Fruit fly (Drosophila melanogaster) whole organism, embryonic: Measurements from ENCODE around the gene CG15764.

Experiments
- CG12942 ChIP-seq: fragments of 200-800 bp; sonication (Bioruptor generic); optimal IDR thresholded peaks from 3 replicates; lab custom pipeline; 2016; ENCODE audit warnings: missing biosample characterization, missing genetic modification characterization
- CG13287 ChIP-seq: fragments of 200-800 bp; sonication (Bioruptor generic); IDR thresholded peaks from 2 replicates; pipeline ENCODE4 v1.3.6; 2022; ENCODE audit warnings: missing biosample characterization, missing genetic modification characterization; ENCODE audit not compliant: partially characterized antibody
- CG1602 ChIP-seq: fragments of 200-800 bp; sonication (Bioruptor generic); optimal IDR thresholded peaks from 3 replicates; lab custom pipeline; 2016; ENCODE audit warnings: missing biosample characterization, missing genetic modification characterization
- CG17359 ChIP-seq: fragments of 200-800 bp; sonication (Bioruptor generic); optimal IDR thresholded peaks from 3 replicates; lab custom pipeline; 2018; ENCODE audit warnings: missing biosample characterization, mild to moderate bottlenecking, missing genetic modification characterization, moderate library complexity
- CG17385 ChIP-seq: fragments of 200-800 bp; sonication (Bioruptor generic); optimal IDR thresholded peaks from 3 replicates; lab custom pipeline; 2018; ENCODE audit warnings: missing biosample characterization, mild to moderate bottlenecking, missing genetic modification characterization
- CG17829 ChIP-seq: fragments of 200-800 bp; optimal IDR thresholded peaks from 2 replicates; lab custom pipeline; 2019; ENCODE audit warnings: missing biosample characterization, mild to moderate bottlenecking, missing genetic modification characterization, moderate library complexity
- CG18619 ChIP-seq: fragments of 200-800 bp; sonication (Bioruptor generic); optimal IDR thresholded peaks from 3 replicates; lab custom pipeline; 2017; ENCODE audit warnings: missing biosample characterization, mild to moderate bottlenecking, missing genetic modification characterization
- CG18764 ChIP-seq: fragments of 200-800 bp; sonication (Bioruptor generic); optimal IDR thresholded peaks from 3 replicates; lab custom pipeline; 2016; ENCODE audit warnings: missing biosample characterization, missing genetic modification characterization
- CG3407 ChIP-seq: fragments of 200-800 bp; sonication (Bioruptor generic); optimal IDR thresholded peaks from 2 replicates; lab custom pipeline; 2018; ENCODE audit warnings: missing biosample characterization, mild to moderate bottlenecking, missing genetic modification characterization
- CG34422 ChIP-seq: fragments of 200-800 bp; sonication (Bioruptor generic); IDR thresholded peaks from 3 replicates; pipeline ENCODE4 v1.3.6; 2022; ENCODE audit warnings: missing biosample characterization, missing genetic modification characterization
- CG43689 ChIP-seq: fragments of 200-800 bp; sonication (Bioruptor generic); IDR thresholded peaks from 2 replicates; pipeline ENCODE4 v1.3.6; 2022; ENCODE audit warnings: missing biosample characterization, missing genetic modification characterization
- CG6689 ChIP-seq: fragments of 200-800 bp; sonication (Bioruptor generic); IDR thresholded peaks from 2 replicates; pipeline ENCODE4 v1.3.6; 2022; ENCODE audit warnings: missing biosample characterization, missing genetic modification characterization
- CG7556 ChIP-seq: fragments of 200-800 bp; sonication (Bioruptor generic); optimal IDR thresholded peaks from 2 replicates; lab custom pipeline; 2017; ENCODE audit warnings: missing biosample characterization, mild to moderate bottlenecking, missing genetic modification characterization
- CG7786 ChIP-seq: fragments of 200-800 bp; sonication (Bioruptor generic); optimal IDR thresholded peaks from 2 replicates; lab custom pipeline; 2016; ENCODE audit warnings: missing biosample characterization, missing genetic modification characterization
- CG9932 ChIP-seq: fragments of 200-800 bp; sonication (Bioruptor generic); IDR thresholded peaks from 2 replicates; pipeline ENCODE4 v1.3.6; 2022; ENCODE audit warnings: missing biosample characterization, missing genetic modification characterization
- CoRest ChIP-seq: fragments of 200-800 bp; sonication (Bioruptor generic); optimal IDR thresholded peaks from 3 replicates; lab custom pipeline; 2018; ENCODE audit warnings: missing biosample characterization, mild to moderate bottlenecking, missing genetic modification characterization, moderate library complexity
- Dll ChIP-seq: fragments of 200-800 bp; sonication (Bioruptor generic); IDR thresholded peaks from 4 replicates; pipeline ENCODE4 v1.3.6; 2022; ENCODE audit warnings: missing biosample characterization, missing genetic modification characterization; ENCODE audit not compliant: partially characterized antibody
- Doc3 ChIP-seq: fragments of 200-800 bp; sonication (Bioruptor generic); IDR thresholded peaks from 3 replicates; pipeline ENCODE4 v1.3.6; 2022; ENCODE audit warnings: missing biosample characterization, missing genetic modification characterization; ENCODE audit not compliant: partially characterized antibody
- E2f1 ChIP-seq: fragments of 200-800 bp; sonication (Bioruptor generic); IDR thresholded peaks from 2 replicates; pipeline ENCODE4 v1.3.6; 2022; ENCODE audit warnings: missing biosample characterization, missing genetic modification characterization
- Fer1 ChIP-seq: fragments of 200-800 bp; sonication (Bioruptor generic); optimal IDR thresholded peaks from 2 replicates; lab custom pipeline; 2017; ENCODE audit warnings: missing biosample characterization, mild to moderate bottlenecking, missing genetic modification characterization
- Fer3 ChIP-seq: fragments of 200-800 bp; sonication (Bioruptor generic); optimal IDR thresholded peaks from 2 replicates; lab custom pipeline; 2018; ENCODE audit warnings: missing biosample characterization, mild to moderate bottlenecking, missing genetic modification characterization, moderate library complexity
- H2.0 ChIP-seq: fragments of 200-800 bp; sonication (Bioruptor generic); IDR thresholded peaks from 2 replicates; pipeline ENCODE4 v1.3.6; 2022; ENCODE audit warnings: missing biosample characterization, missing genetic modification characterization
- NC2β ChIP-seq: fragments of 200-800 bp; sonication (Bioruptor generic); optimal IDR thresholded peaks from 2 replicates; lab custom pipeline; 2016; ENCODE audit warnings: missing biosample characterization, missing genetic modification characterization
- al ChIP-seq: fragments of 200-800 bp; sonication (Bioruptor generic); IDR thresholded peaks from 2 replicates; pipeline ENCODE4 v1.3.6; 2022; ENCODE audit warnings: missing biosample characterization, missing genetic modification characterization
- aop ChIP-seq: fragments of 200-800 bp; sonication (Bioruptor generic); IDR thresholded peaks from 2 replicates; pipeline ENCODE4 v1.3.6; 2022; ENCODE audit warnings: missing biosample characterization, missing genetic modification characterization
- bowl ChIP-seq: fragments of 200-800 bp; sonication (Bioruptor generic); IDR thresholded peaks from 2 replicates; pipeline ENCODE4 v1.3.6; 2022; ENCODE audit warnings: missing biosample characterization, missing genetic modification characterization
- disco-r ChIP-seq: fragments of 200-800 bp; sonication (Bioruptor generic); optimal IDR thresholded peaks from 2 replicates; lab custom pipeline; 2016; ENCODE audit warnings: missing biosample characterization, missing genetic modification characterization
- fd3F ChIP-seq: fragments of 200-800 bp; sonication (Bioruptor generic); optimal IDR thresholded peaks from 2 replicates; lab custom pipeline; 2018; ENCODE audit warnings: missing biosample characterization, mild to moderate bottlenecking, missing genetic modification characterization, moderate library complexity
- ftz-f1 ChIP-seq: fragments of 200-800 bp; sonication (Bioruptor generic); optimal IDR thresholded peaks from 2 replicates; lab custom pipeline; 2016; ENCODE audit warnings: missing biosample characterization, missing genetic modification characterization
- gcm ChIP-seq: fragments of 200-800 bp; sonication (Bioruptor generic); optimal IDR thresholded peaks from 2 replicates; lab custom pipeline; 2019; ENCODE audit warnings: missing biosample characterization, mild to moderate bottlenecking, missing genetic modification characterization, moderate library complexity
- gcm2 ChIP-seq: fragments of 200-800 bp; sonication (Bioruptor generic); optimal IDR thresholded peaks from 2 replicates; lab custom pipeline; 2016; ENCODE audit warnings: missing biosample characterization, missing genetic modification characterization
- gem ChIP-seq: fragments of 200-800 bp; sonication (Bioruptor generic); optimal IDR thresholded peaks from 2 replicates; lab custom pipeline; 2019; ENCODE audit warnings: missing biosample characterization, mild to moderate bottlenecking, missing genetic modification characterization, moderate library complexity
- gsb-n ChIP-seq: fragments of 200-800 bp; sonication (Bioruptor generic); optimal IDR thresholded peaks from 3 replicates; lab custom pipeline; 2018; ENCODE audit warnings: missing biosample characterization, mild to moderate bottlenecking, missing genetic modification characterization
- hb ChIP-seq: fragments of 200-800 bp; sonication (Bioruptor generic); IDR thresholded peaks from 3 replicates; pipeline ENCODE4 v1.3.6; 2022; ENCODE audit warnings: missing biosample characterization, missing genetic modification characterization; ENCODE audit not compliant: partially characterized antibody
- hkb ChIP-seq, 2 experiments: fragments of 200-800 bp in 1 of 2; fragments of >200 bp in 1 of 2; sonication (Bioruptor generic) in 1 of 2; IDR thresholded peaks in 1 of 2; optimal IDR thresholded peaks in 1 of 2; 2 replicates each; pipeline versions ENCODE4 v1.3.6 to Lab custom; 2017 to 2022; ENCODE audit warnings: missing biosample characterization in 1 of 2, missing genetic modification characterization in 1 of 2
- mirr ChIP-seq: fragments of 200-800 bp; sonication (Bioruptor generic); optimal IDR thresholded peaks from 3 replicates; lab custom pipeline; 2018; ENCODE audit warnings: missing biosample characterization, mild to moderate bottlenecking, missing genetic modification characterization
- org-1 ChIP-seq: fragments of 200-800 bp; sonication (Bioruptor generic); optimal IDR thresholded peaks from 2 replicates; lab custom pipeline; 2017; ENCODE audit warnings: missing biosample characterization, missing genetic modification characterization
- peb ChIP-seq: fragments of 200-800 bp; sonication (Bioruptor generic); IDR thresholded peaks from 2 replicates; pipeline ENCODE4 v1.3.6; 2022; ENCODE audit warnings: missing biosample characterization, missing genetic modification characterization
- pho ChIP-seq: fragments of 200-800 bp; sonication (Bioruptor generic); optimal IDR thresholded peaks from 2 replicates; lab custom pipeline; 2016; ENCODE audit warnings: missing biosample characterization, missing genetic modification characterization
- pita ChIP-seq: fragments of 200-800 bp; sonication (Bioruptor generic); optimal IDR thresholded peaks from 2 replicates; lab custom pipeline; 2017; ENCODE audit warnings: missing biosample characterization, mild to moderate bottlenecking, missing genetic modification characterization
- prd ChIP-seq, 3 experiments: fragments of >200 bp in 2 of 3; fragments of 200-800 bp in 1 of 3; sonication (Bioruptor generic) in 1 of 3; optimal IDR thresholded peaks in 2 of 3; IDR thresholded peaks in 1 of 3; 2 replicates in 2 of 3; 3 replicates in 1 of 3; pipeline versions ENCODE4 v1.3.6 to Lab custom; 2017 to 2022; ENCODE audit warnings: missing biosample characterization in 1 of 3, missing genetic modification characterization in 1 of 3
- row ChIP-seq: fragments of 200-800 bp; sonication (Bioruptor generic); IDR thresholded peaks from 3 replicates; pipeline ENCODE4 v1.3.6; 2022; ENCODE audit warnings: missing biosample characterization, missing genetic modification characterization
- slbo ChIP-seq: fragments of 200-800 bp; sonication (Bioruptor generic); IDR thresholded peaks from 2 replicates; pipeline ENCODE4 v1.3.6; 2022; ENCODE audit warnings: missing biosample characterization, missing genetic modification characterization
- ssp ChIP-seq: fragments of 200-800 bp; sonication (Bioruptor generic); IDR thresholded peaks from 2 replicates; pipeline ENCODE4 v1.3.6; 2022; ENCODE audit warnings: missing biosample characterization, missing genetic modification characterization
- stwl ChIP-seq: fragments of 200-800 bp; sonication (Bioruptor generic); optimal IDR thresholded peaks from 3 replicates; lab custom pipeline; 2018; ENCODE audit warnings: missing biosample characterization, mild to moderate bottlenecking, missing genetic modification characterization, moderate library complexity
- tio ChIP-seq: fragments of 200-800 bp; sonication (Bioruptor generic); optimal IDR thresholded peaks from 2 replicates; lab custom pipeline; 2017; ENCODE audit warnings: missing biosample characterization, missing genetic modification characterization, inconsistent platforms
- tup ChIP-seq: fragments of 200-800 bp; sonication (Bioruptor generic); optimal IDR thresholded peaks from 2 replicates; lab custom pipeline; 2016; ENCODE audit warnings: missing biosample characterization, mild to moderate bottlenecking, missing genetic modification characterization, moderate library complexity
- vnd ChIP-seq: fragments of 200-800 bp; sonication (Bioruptor generic); IDR thresholded peaks from 3 replicates; pipeline ENCODE4 v1.3.6; 2022; ENCODE audit warnings: missing biosample characterization, missing genetic modification characterization; ENCODE audit not compliant: partially characterized antibody
- vvl ChIP-seq: fragments of 200-800 bp; sonication (Bioruptor generic); IDR thresholded peaks from 2 replicates; pipeline ENCODE4 v1.3.6; 2022; ENCODE audit warnings: missing biosample characterization, missing genetic modification characterization
- zf30C ChIP-seq: fragments of 200-800 bp; sonication (Bioruptor generic); optimal IDR thresholded peaks from 3 replicates; lab custom pipeline; 2018; ENCODE audit warnings: missing biosample characterization, mild to moderate bottlenecking, missing genetic modification characterization

CG15764 gene

DNA sequence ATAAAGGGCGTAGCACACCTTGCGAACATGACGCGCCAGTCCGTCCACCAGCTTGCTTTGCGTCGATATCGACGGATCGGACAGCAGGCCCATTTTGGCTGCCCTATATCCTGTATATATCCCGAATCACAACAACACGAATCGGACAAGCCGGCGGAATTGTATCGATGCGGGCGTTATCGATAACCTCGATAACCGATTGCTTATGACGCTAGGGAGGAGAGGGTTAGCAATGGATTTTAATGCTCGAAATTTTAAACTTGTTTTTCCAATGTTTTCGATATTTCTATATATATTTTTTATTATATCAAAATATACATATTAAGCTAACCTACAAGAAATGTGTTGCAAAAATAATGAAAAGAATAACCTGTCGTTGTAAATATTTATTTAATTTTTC lies 4.3 kb downstream of the CG15764 start, which contains the start of gene GAA1 (continued):
- no peak for TF ChIP-seq CG7786 (GFP tag; lab: Kevin White, UChicago)
- TF ChIP-seq hkb (optimal IDR thresholded peaks at IDR 0.05; lab: Kevin White, UChicago): no peak
- peak; percentile 49; the same call in 1 of the 2 replicates for TF ChIP-seq hkb (GFP tag; IDR thresholded peaks at IDR 0.05; lab: Robert Waterston, UW)
- no peak for TF ChIP-seq org-1 (GFP tag; lab: Kevin White, UChicago)
- no peak for TF ChIP-seq H2.0 (GFP tag; lab: Robert Waterston, UW)
- TF ChIP-seq CoRest: peak; percentile 17
- no peak for TF ChIP-seq gem
- no peak for TF ChIP-seq zf30C (GFP tag; lab: Kevin White, UChicago)
- no peak for TF ChIP-seq E2f1
- TF ChIP-seq CG12942 (GFP tag; lab: Kevin White, UChicago): no peak
- TF ChIP-seq aop (GFP tag; lab: Robert Waterston, UW): no peak
- no peak for TF ChIP-seq pita (GFP tag; lab: Kevin White, UChicago)
- TF ChIP-seq CG17359 (tag; lab: Kevin White, UChicago): no peak
- TF ChIP-seq CG9932 (GFP tag; lab: Robert Waterston, UW): peak; percentile 40; the same call in 1 of the 2 replicates
- TF ChIP-seq al (GFP tag; lab: Robert Waterston, UW): 0 out of 2 replicates have a peak, but pooled peaks have one; percentile 13
- no peak for TF ChIP-seq CG17385 (GFP tag; lab: Kevin White, UChicago)
- TF ChIP-seq CG43689: no peak
- TF ChIP-seq Dll (GFP tag; lab: Robert Waterston, UW): peak; percentile 81
- TF ChIP-seq ssp (GFP tag; lab: Robert Waterston, UW): no peak
- no peak for TF ChIP-seq bowl (GFP tag; lab: Robert Waterston, UW)
- no peak for TF ChIP-seq mirr (GFP tag; lab: Kevin White, UChicago)
- no peak for TF ChIP-seq tio (GFP tag; lab: Kevin White, UChicago)
- TF ChIP-seq Fer3: no peak
- TF ChIP-seq NC2β (GFP tag; lab: Kevin White, UChicago): no peak
- TF ChIP-seq prd (optimal IDR thresholded peaks at IDR 0.05; lab: Kevin White, UChicago): no peak
- 0 out of 3 replicates have a peak, but pooled peaks have one; percentile 14 for TF ChIP-seq prd (GFP tag; IDR thresholded peaks at IDR 0.05; lab: Robert Waterston, UW)
- no peak for TF ChIP-seq gcm2 (GFP tag; lab: Kevin White, UChicago)
- no peak for TF ChIP-seq CG1602 (GFP tag; lab: Kevin White, UChicago)
- peak; percentile 17 for TF ChIP-seq CG17829 (tag; lab: Kevin White, UChicago)
- TF ChIP-seq vvl (GFP tag; lab: Robert Waterston, UW): peak; percentile 29; the same call in 1 of the 2 replicates
- TF ChIP-seq CG34422: no peak
- TF ChIP-seq vnd: peak; percentile 85
- TF ChIP-seq CG7556 (GFP tag; lab: Kevin White, UChicago): no peak
- peak; percentile 92 for TF ChIP-seq hb (GFP tag; lab: Robert Waterston, UW)
- TF ChIP-seq CG6689 (GFP tag; lab: Robert Waterston, UW): no peak
- TF ChIP-seq Fer1: peak; percentile 10
- no peak for TF ChIP-seq gsb-n
- peak; percentile 43; the same call in 1 of the 2 replicates for TF ChIP-seq slbo (GFP tag; lab: Robert Waterston, UW)
- no peak for TF ChIP-seq CG18619 (GFP tag; lab: Kevin White, UChicago)
- TF ChIP-seq CG13287 (GFP tag; lab: Robert Waterston, UW): peak; percentile 86
- no peak for TF ChIP-seq fd3F (GFP tag; lab: Kevin White, UChicago)
- TF ChIP-seq row: peak; percentile 62
- no peak for TF ChIP-seq pho (GFP tag; lab: Kevin White, UChicago)
- peak; percentile 84 for TF ChIP-seq gcm (GFP tag; lab: Kevin White, UChicago)
- TF ChIP-seq tup (GFP tag; lab: Kevin White, UChicago): no peak
- TF ChIP-seq CG18764 (GFP tag; lab: Kevin White, UChicago): no peak
- no peak for TF ChIP-seq CG3407 (GFP tag; lab: Kevin White, UChicago)
- TF ChIP-seq disco-r (GFP tag; lab: Kevin White, UChicago): no peak
- no peak for TF ChIP-seq peb (GFP tag; lab: Robert Waterston, UW)
- TF ChIP-seq Doc3: peak; percentile 55; the same call in 2 of the 3 replicates
- TF ChIP-seq ftz-f1: no peak
- peak; percentile 60 for TF ChIP-seq stwl
